Worm (Caenorhabditis elegans) whole organism, mixed stage, embryonic: ENCODE measurements around the gene F36H5.9.

Experiments used
- mab-5 ChIP-seq: fragments of 150-350 bp; optimal IDR thresholded peaks from 2 replicates; lab custom pipeline; 2014; ENCODE audit warnings: missing biosample characterization, missing genetic modification characterization
- nhr-12 ChIP-seq: fragments of 150-350 bp; optimal IDR thresholded peaks from 2 replicates; lab custom pipeline; 2014; ENCODE audit warnings: missing biosample characterization, missing genetic modification characterization
- nhr-237 ChIP-seq: fragments of 150-350 bp; optimal IDR thresholded peaks from 2 replicates; lab custom pipeline; 2014; ENCODE audit warnings: missing biosample characterization, missing genetic modification characterization
- nhr-76 ChIP-seq: sonication (generic microtip); optimal IDR thresholded peaks from 2 replicates; lab custom pipeline; 2017; ENCODE audit warnings: missing biosample characterization, missing genetic modification characterization
- snpc-4 ChIP-seq: fragments of 150-350 bp; optimal IDR thresholded peaks from 2 replicates; lab custom pipeline; 2014; ENCODE audit warnings: missing biosample characterization, missing genetic modification characterization
- ztf-11 ChIP-seq: fragments of 150-350 bp; optimal IDR thresholded peaks from 2 replicates; lab custom pipeline; 2014; ENCODE audit warnings: missing biosample characterization, missing genetic modification characterization

DNA sequence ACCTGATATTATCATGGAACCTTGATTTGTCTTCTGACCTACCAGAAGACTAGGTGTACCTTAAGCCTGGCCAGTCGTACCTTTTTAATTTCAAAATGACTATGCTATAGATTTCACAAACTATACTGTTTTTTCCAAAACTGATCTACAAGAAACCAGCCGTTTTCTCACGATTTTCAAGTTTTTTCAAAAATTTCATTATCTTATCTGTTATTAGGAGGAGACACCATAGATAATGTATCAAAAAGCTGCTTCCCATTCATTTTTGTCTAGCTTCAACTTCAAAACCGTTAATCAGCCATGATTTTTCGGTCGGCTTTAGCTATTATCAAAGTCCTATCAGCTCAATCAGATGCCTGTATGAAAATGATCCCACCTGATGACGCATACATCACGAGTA, 10.4 kb downstream of the F36H5.9 start, which contains the start of gene F36H5.12:
- TF ChIP-seq ztf-11 (tag; lab: Kevin White, UChicago) = no peak
- TF ChIP-seq nhr-12 (tag; lab: Kevin White, UChicago) = no peak
- TF ChIP-seq mab-5 (tag; lab: Kevin White, UChicago) = no peak
- no peak for TF ChIP-seq snpc-4
- TF ChIP-seq nhr-237 (tag; lab: Kevin White, UChicago) = no peak
- no peak for TF ChIP-seq nhr-76
